Worm (Caenorhabditis elegans): Measurements from ENCODE around the gene F15D4.6.

- TF ChIP-seq unc-39 (tag; optimal IDR thresholded peaks at IDR 0.05) (no peak), mep-1 (tag; optimal IDR thresholded peaks at IDR 0.05) (no peak), hlh-1 (tag; optimal IDR thresholded peaks at IDR 0.05) (no peak), snpc-4 (tag; optimal IDR thresholded peaks at IDR 0.05) (no peak), nhr-76 (tag; optimal IDR thresholded peaks at IDR 0.05) (no peak), pha-4 (tag; optimal IDR thresholded peaks at IDR 0.05) (no peak), sptf-1 (tag; optimal IDR thresholded peaks at IDR 0.05) (no peak), elt-1 (tag; optimal IDR thresholded peaks at IDR 0.05; ENCODE audit: borderline replicate concordance, insufficient read depth) (no peak), nhr-28 (tag; optimal IDR thresholded peaks at IDR 0.05) (no peak), ztf-11 (tag; optimal IDR thresholded peaks at IDR 0.05) (no peak), mab-5 (tag; optimal IDR thresholded peaks at IDR 0.05) (no peak), sem-2 (GFP tag; optimal IDR thresholded peaks at IDR 0.05) (no peak)
Measured at ce11 chrII:13260540-13260939, 11.6 kb downstream of the F15D4.6 start.
